Fruit fly (Drosophila melanogaster) whole organism, embryonic: Measurements from ENCODE around the gene Drice.

Experiments used
- Adf1 ChIP-seq: fragments of 200-800 bp; sonication (Bioruptor generic); IDR thresholded peaks from 2 replicates; pipeline ENCODE4 v1.3.6; 2022; ENCODE audit warnings: missing biosample characterization, missing genetic modification characterization
- Antp ChIP-seq: fragments of 200-800 bp; sonication (Bioruptor generic); optimal IDR thresholded peaks from 3 replicates; lab custom pipeline; 2016; ENCODE audit warnings: missing biosample characterization, missing genetic modification characterization
- Atf-2 ChIP-seq: fragments of 200-800 bp; sonication (Bioruptor generic); optimal IDR thresholded peaks from 2 replicates; lab custom pipeline; 2016; ENCODE audit warnings: missing biosample characterization, missing genetic modification characterization
- Atf3 ChIP-seq: fragments of 200-800 bp; sonication (Bioruptor generic); optimal IDR thresholded peaks from 3 replicates; lab custom pipeline; 2016; ENCODE audit warnings: missing biosample characterization, missing genetic modification characterization
- BtbVII ChIP-seq: fragments of 200-800 bp; sonication (Bioruptor generic); optimal IDR thresholded peaks from 3 replicates; lab custom pipeline; 2017; ENCODE audit warnings: missing biosample characterization, mild to moderate bottlenecking, missing genetic modification characterization
- CG10321 ChIP-seq: fragments of 200-800 bp; sonication (Bioruptor generic); IDR thresholded peaks from 2 replicates; pipeline ENCODE4 v1.3.6; 2022; ENCODE audit warnings: missing biosample characterization, missing genetic modification characterization
- CG10543 ChIP-seq: fragments of 200-800 bp; sonication (Bioruptor generic); optimal IDR thresholded peaks from 3 replicates; lab custom pipeline; 2017; ENCODE audit warnings: missing biosample characterization, mild to moderate bottlenecking, missing genetic modification characterization, moderate library complexity
- CG13287 ChIP-seq: fragments of 200-800 bp; sonication (Bioruptor generic); IDR thresholded peaks from 2 replicates; pipeline ENCODE4 v1.3.6; 2022; ENCODE audit warnings: missing biosample characterization, missing genetic modification characterization; ENCODE audit not compliant: partially characterized antibody
- CG15269 ChIP-seq: fragments of 200-800 bp; sonication (Bioruptor generic); optimal IDR thresholded peaks from 2 replicates; lab custom pipeline; 2018; ENCODE audit warnings: missing biosample characterization, mild to moderate bottlenecking, missing genetic modification characterization, moderate library complexity
- CG15514 ChIP-seq: fragments of 200-800 bp; sonication (Bioruptor generic); optimal IDR thresholded peaks from 3 replicates; lab custom pipeline; 2017; ENCODE audit warnings: missing biosample characterization, missing genetic modification characterization, mild to moderate bottlenecking, moderate library complexity, missing genetic modification reagents
- CG1603 ChIP-seq: fragments of 200-800 bp; sonication (Bioruptor generic); optimal IDR thresholded peaks from 2 replicates; lab custom pipeline; 2019; ENCODE audit warnings: missing biosample characterization, mild to moderate bottlenecking, missing genetic modification characterization, moderate library complexity
- CG6683 ChIP-seq: fragments of 200-800 bp; sonication (Bioruptor generic); optimal IDR thresholded peaks from 2 replicates; lab custom pipeline; 2017; ENCODE audit warnings: missing biosample characterization, mild to moderate bottlenecking, missing genetic modification characterization, missing genetic modification reagents
- CG6689 ChIP-seq: fragments of 200-800 bp; sonication (Bioruptor generic); IDR thresholded peaks from 2 replicates; pipeline ENCODE4 v1.3.6; 2022; ENCODE audit warnings: missing biosample characterization, missing genetic modification characterization
- CG8290 ChIP-seq, 3 experiments: fragments of 200-800 bp; sonication (Bioruptor generic); optimal IDR thresholded peaks; 2 replicates each; lab custom pipeline; 2016 to 2019; ENCODE audit warnings: missing biosample characterization in 3 of 3, missing genetic modification characterization in 3 of 3, mild to moderate bottlenecking in 2 of 3, moderate library complexity in 1 of 3
- CG8944 ChIP-seq: fragments of 200-800 bp; sonication (Bioruptor generic); optimal IDR thresholded peaks from 3 replicates; lab custom pipeline; 2016; ENCODE audit warnings: missing biosample characterization, missing genetic modification characterization
- CG9727 ChIP-seq: fragments of 200-800 bp; sonication (Bioruptor generic); optimal IDR thresholded peaks from 3 replicates; lab custom pipeline; 2017; ENCODE audit warnings: missing biosample characterization, mild to moderate bottlenecking, missing genetic modification characterization
- Deaf1 ChIP-seq: fragments of 200-800 bp; optimal IDR thresholded peaks from 3 replicates; lab custom pipeline; 2019; ENCODE audit warnings: missing biosample characterization, mild to moderate bottlenecking, missing genetic modification characterization, moderate library complexity
- Dll ChIP-seq: fragments of 200-800 bp; sonication (Bioruptor generic); IDR thresholded peaks from 4 replicates; pipeline ENCODE4 v1.3.6; 2022; ENCODE audit warnings: missing biosample characterization, missing genetic modification characterization; ENCODE audit not compliant: partially characterized antibody
- HLH3B ChIP-seq: fragments of 200-800 bp; sonication (Bioruptor generic); IDR thresholded peaks from 2 replicates; pipeline ENCODE4 v1.3.6; 2022; ENCODE audit warnings: missing biosample characterization, missing genetic modification characterization
- HLH4C ChIP-seq: fragments of 200-800 bp; sonication (Bioruptor generic); IDR thresholded peaks from 3 replicates; pipeline ENCODE4 v1.3.6; 2022; ENCODE audit warnings: missing biosample characterization, missing genetic modification characterization; ENCODE audit not compliant: partially characterized antibody
- Kr ChIP-seq: fragments of 200-800 bp; sonication (Bioruptor generic); optimal IDR thresholded peaks from 2 replicates; lab custom pipeline; 2017; ENCODE audit warnings: missing biosample characterization, mild to moderate bottlenecking, missing genetic modification characterization
- Lhr ChIP-seq: fragments of 200-800 bp; sonication (Bioruptor generic); optimal IDR thresholded peaks from 3 replicates; lab custom pipeline; 2017; ENCODE audit warnings: mild to moderate bottlenecking, missing biosample characterization, missing genetic modification reagents, missing genetic modification characterization
- MTF-1 ChIP-seq: fragments of 200-800 bp; sonication (Bioruptor generic); optimal IDR thresholded peaks from 2 replicates; lab custom pipeline; 2018; ENCODE audit warnings: missing biosample characterization, mild to moderate bottlenecking, missing genetic modification characterization, borderline replicate concordance
- Med ChIP-seq: fragments of 200-800 bp; sonication (Bioruptor generic); peaks from one replicate; lab custom pipeline; 2016; ENCODE audit warnings: missing biosample characterization, missing genetic modification characterization, mild to moderate bottlenecking, inconsistent platforms, moderate library complexity
- Meics ChIP-seq: fragments of 200-800 bp; sonication (Bioruptor generic); optimal IDR thresholded peaks from 2 replicates; lab custom pipeline; 2017; ENCODE audit warnings: missing biosample characterization, mild to moderate bottlenecking, missing genetic modification characterization
- Nf-YA ChIP-seq: fragments of 200-800 bp; sonication (Bioruptor generic); IDR thresholded peaks from 2 replicates; pipeline ENCODE4 v1.3.6; 2022; ENCODE audit warnings: missing biosample characterization, missing genetic modification characterization
- Opbp ChIP-seq: fragments of 200-800 bp; sonication (Bioruptor generic); IDR thresholded peaks from 3 replicates; pipeline ENCODE4 v1.3.6; 2022; ENCODE audit warnings: missing biosample characterization, missing genetic modification characterization; ENCODE audit not compliant: partially characterized antibody
- amos ChIP-seq: fragments of 200-800 bp; sonication (Bioruptor generic); IDR thresholded peaks from 2 replicates; pipeline ENCODE4 v1.3.6; 2022; ENCODE audit warnings: missing biosample characterization, missing genetic modification characterization; ENCODE audit not compliant: partially characterized antibody
- cg ChIP-seq: fragments of 200-800 bp; sonication (Bioruptor generic); optimal IDR thresholded peaks from 3 replicates; lab custom pipeline; 2019; ENCODE audit warnings: missing biosample characterization, mild to moderate bottlenecking, missing genetic modification characterization, moderate library complexity
- chinmo ChIP-seq: fragments of 200-800 bp; sonication (Bioruptor generic); IDR thresholded peaks from 4 replicates; pipeline ENCODE4 v1.3.6; 2022; ENCODE audit warnings: missing biosample characterization, missing genetic modification characterization; ENCODE audit not compliant: partially characterized antibody
- h ChIP-seq: fragments of >200 bp; optimal IDR thresholded peaks from 2 replicates; lab custom pipeline; 2017
- hbn ChIP-seq: fragments of 200-800 bp; sonication (Bioruptor generic); IDR thresholded peaks from 2 replicates; pipeline ENCODE4 v1.3.6; 2022; ENCODE audit warnings: missing biosample characterization, missing genetic modification characterization; ENCODE audit not compliant: partially characterized antibody
- her ChIP-seq: fragments of 200-800 bp; sonication (Bioruptor generic); optimal IDR thresholded peaks from 2 replicates; lab custom pipeline; 2016; ENCODE audit warnings: missing biosample characterization, missing genetic modification characterization
- inv ChIP-seq: fragments of 200-800 bp; sonication (Bioruptor generic); IDR thresholded peaks from 2 replicates; pipeline ENCODE4 v1.3.6; 2022; ENCODE audit warnings: missing biosample characterization, missing genetic modification characterization; ENCODE audit not compliant: partially characterized antibody
- mirr ChIP-seq: fragments of 200-800 bp; sonication (Bioruptor generic); optimal IDR thresholded peaks from 3 replicates; lab custom pipeline; 2018; ENCODE audit warnings: missing biosample characterization, mild to moderate bottlenecking, missing genetic modification characterization
- pan ChIP-seq, 4 experiments: fragments of >200 bp in 3 of 4; fragments of 200-800 bp in 1 of 4; sonication (Bioruptor generic) in 1 of 4; optimal IDR thresholded peaks in 3 of 4; IDR thresholded peaks in 1 of 4; 2 replicates each; pipeline versions ENCODE4 v1.3.6 to Lab custom; 2017 to 2022; ENCODE audit warnings: missing biosample characterization in 2 of 4, missing genetic modification characterization in 2 of 4, mixed read lengths in 1 of 4
- rib ChIP-seq: fragments of 200-800 bp; sonication (Bioruptor generic); IDR thresholded peaks from 2 replicates; pipeline ENCODE4 v1.3.6; 2022; ENCODE audit warnings: missing biosample characterization, missing genetic modification characterization
- run ChIP-seq: fragments of 200-800 bp; sonication (Bioruptor generic); optimal IDR thresholded peaks from 3 replicates; lab custom pipeline; 2018; ENCODE audit warnings: missing biosample characterization, mild to moderate bottlenecking, missing genetic modification characterization
- schlank ChIP-seq: fragments of 200-800 bp; sonication (Bioruptor generic); optimal IDR thresholded peaks from 2 replicates; lab custom pipeline; 2018; ENCODE audit warnings: missing biosample characterization, mild to moderate bottlenecking, missing genetic modification characterization
- sd ChIP-seq: fragments of 200-800 bp; sonication (Bioruptor generic); optimal IDR thresholded peaks from 3 replicates; lab custom pipeline; 2018; ENCODE audit warnings: missing biosample characterization, mild to moderate bottlenecking, missing genetic modification characterization, moderate library complexity
- sens-2 ChIP-seq: fragments of 200-800 bp; sonication (Bioruptor generic); IDR thresholded peaks from 2 replicates; pipeline ENCODE4 v1.3.6; 2022; ENCODE audit warnings: missing biosample characterization, missing genetic modification characterization
- shn ChIP-seq: fragments of 200-800 bp; sonication (Bioruptor generic); optimal IDR thresholded peaks from 3 replicates; lab custom pipeline; 2016; ENCODE audit warnings: missing biosample characterization, missing genetic modification characterization
- slou ChIP-seq: fragments of 200-800 bp; sonication (Bioruptor generic); optimal IDR thresholded peaks from 3 replicates; lab custom pipeline; 2016; ENCODE audit warnings: missing biosample characterization, missing genetic modification characterization
- sob ChIP-seq: fragments of 200-800 bp; sonication (Bioruptor generic); IDR thresholded peaks from 2 replicates; pipeline ENCODE4 v1.3.6; 2022; ENCODE audit warnings: missing biosample characterization, missing genetic modification characterization
- sqz ChIP-seq: fragments of 200-800 bp; sonication (Bioruptor generic); optimal IDR thresholded peaks from 3 replicates; lab custom pipeline; 2018; ENCODE audit warnings: missing biosample characterization, mild to moderate bottlenecking, missing genetic modification characterization
- tna ChIP-seq: fragments of 200-800 bp; sonication (Bioruptor generic); IDR thresholded peaks from 2 replicates; pipeline ENCODE4 v1.3.6; 2022; ENCODE audit warnings: missing biosample characterization, missing genetic modification characterization; ENCODE audit not compliant: partially characterized antibody
- zen2 ChIP-seq: fragments of 200-800 bp; sonication (Bioruptor generic); IDR thresholded peaks from 3 replicates; pipeline ENCODE4 v1.3.6; 2022; ENCODE audit warnings: missing biosample characterization, missing genetic modification characterization; ENCODE audit not compliant: partially characterized antibody

The Drice gene

dm6 chr3R:29782367-29782766 is 17.1 kb upstream of the Drice start (continued):
- no peak for TF ChIP-seq Lhr (GFP tag; lab: Kevin White, UChicago)
- TF ChIP-seq CG8290 (GFP tag; optimal IDR thresholded peaks at IDR 0.05; lab: Kevin White, UChicago): no peak
- TF ChIP-seq CG8290 (tag; optimal IDR thresholded peaks at IDR 0.05; lab: Kevin White, UChicago): peak in 1 of 2 experiments; percentile 61
- 0 out of 2 replicates have a peak, but pooled peaks have one; percentile 7 for TF ChIP-seq CG6689
- TF ChIP-seq Atf-2 (GFP tag; lab: Kevin White, UChicago): no peak
- TF ChIP-seq CG8944 (GFP tag; lab: Kevin White, UChicago): no peak
- TF ChIP-seq MTF-1: peak; percentile 37
- TF ChIP-seq HLH3B (GFP tag; lab: Robert Waterston, UW): peak; percentile 9; the same call in 1 of the 2 replicates
- peak; percentile 64 for TF ChIP-seq Med (GFP tag; lab: Kevin White, UChicago)
- TF ChIP-seq inv (GFP tag; lab: Robert Waterston, UW): peak; percentile 28; the same call in 1 of the 2 replicates
- TF ChIP-seq mirr (GFP tag; lab: Kevin White, UChicago): peak; percentile 66
- TF ChIP-seq Opbp (GFP tag; lab: Robert Waterston, UW): peak; percentile 29; the same call in 2 of the 3 replicates
- no peak for TF ChIP-seq hbn (GFP tag; lab: Robert Waterston, UW)
- TF ChIP-seq rib (GFP tag; lab: Robert Waterston, UW): peak; percentile 91
- TF ChIP-seq Deaf1: peak; percentile 74
- TF ChIP-seq CG15514 (GFP tag; lab: Kevin White, UChicago): peak; percentile 82
- peak; percentile 96; the same call in 3 of the 4 replicates for TF ChIP-seq chinmo (GFP tag; lab: Robert Waterston, UW)
- 0 out of 2 replicates have a peak, but pooled peaks have one; percentile 14 for TF ChIP-seq Nf-YA
- TF ChIP-seq HLH4C (GFP tag; lab: Robert Waterston, UW): peak; percentile 28; the same call in 2 of the 3 replicates
- peak; percentile 15 for TF ChIP-seq CG9727
- peak; percentile 56; the same call in 1 of the 2 replicates for TF ChIP-seq tna (GFP tag; lab: Robert Waterston, UW)
- TF ChIP-seq CG10321 (GFP tag; lab: Robert Waterston, UW): no peak
- TF ChIP-seq CG15269: no peak
- peak; percentile 24 for TF ChIP-seq her (GFP tag; lab: Kevin White, UChicago)
- TF ChIP-seq pan (optimal IDR thresholded peaks at IDR 0.05; lab: Kevin White, UChicago): no peak
- peak in 1 of 2 experiments; percentile 26 for TF ChIP-seq pan (GFP tag; optimal IDR thresholded peaks at IDR 0.05 in 1 of 2, IDR thresholded peaks at IDR 0.05 in 1 of 2)
- no peak for TF ChIP-seq h (lab: Kevin White, UChicago)
- TF ChIP-seq CG13287 (GFP tag; lab: Robert Waterston, UW): peak; percentile 63
- TF ChIP-seq cg (GFP tag; lab: Kevin White, UChicago): peak; percentile 42
- peak; percentile 18 for TF ChIP-seq Antp
- TF ChIP-seq sd (tag; lab: Kevin White, UChicago): peak; percentile 30
- TF ChIP-seq BtbVII (GFP tag; lab: Kevin White, UChicago): peak; percentile 23
- TF ChIP-seq amos (GFP tag; lab: Robert Waterston, UW): peak; percentile 64; the same call in 1 of the 2 replicates
- TF ChIP-seq sqz (GFP tag; lab: Kevin White, UChicago): peak; percentile 66
- TF ChIP-seq Atf3: peak; percentile 55
- peak; percentile 45 for TF ChIP-seq Meics (GFP tag; lab: Kevin White, UChicago)
- TF ChIP-seq Kr (GFP tag; lab: Kevin White, UChicago): no peak
- TF ChIP-seq sens-2: no peak
- TF ChIP-seq slou (GFP tag; lab: Kevin White, UChicago): no peak
- no peak for TF ChIP-seq shn (GFP tag; lab: Kevin White, UChicago)
- peak; percentile 50; the same call in 1 of the 2 replicates for TF ChIP-seq Adf1 (GFP tag; lab: Robert Waterston, UW)
- TF ChIP-seq sob (GFP tag; lab: Robert Waterston, UW): peak; percentile 46; the same call in 1 of the 2 replicates
- peak; percentile 16 for TF ChIP-seq run (tag; lab: Kevin White, UChicago)
- TF ChIP-seq zen2 (GFP tag; lab: Robert Waterston, UW): peak; percentile 51; the same call in 1 of the 3 replicates
- no peak for TF ChIP-seq schlank (tag; lab: Kevin White, UChicago)
- TF ChIP-seq CG6683 (GFP tag; lab: Kevin White, UChicago): peak; percentile 33
- TF ChIP-seq Dll (GFP tag; lab: Robert Waterston, UW): peak; percentile 40; the same call in 1 of the 4 replicates
- peak; percentile 22 for TF ChIP-seq CG10543 (GFP tag; lab: Kevin White, UChicago)
- no peak for TF ChIP-seq CG1603
